Fruit fly (Drosophila melanogaster) whole organism, embryonic: Measurements from ENCODE around the gene opa.
A peak's percentile ranks its signal among the peaks of the same experiment; 100 is the strongest.

Experiments used
- CG12104 ChIP-seq: fragments of 200-800 bp; sonication (Bioruptor generic); optimal IDR thresholded peaks from 3 replicates; lab custom pipeline; 2016; ENCODE audit warnings: missing biosample characterization, missing genetic modification characterization
- CG1233 ChIP-seq: fragments of 200-800 bp; sonication (Bioruptor generic); optimal IDR thresholded peaks from 4 replicates; lab custom pipeline; 2018; ENCODE audit warnings: missing biosample characterization, mild to moderate bottlenecking, missing genetic modification characterization
- CG13624 ChIP-seq: fragments of 200-800 bp; sonication (Bioruptor generic); optimal IDR thresholded peaks from 2 replicates; lab custom pipeline; 2016; ENCODE audit warnings: missing biosample characterization, missing genetic modification characterization
- CG15696 ChIP-seq: fragments of 200-800 bp; sonication (Bioruptor generic); optimal IDR thresholded peaks from 2 replicates; lab custom pipeline; 2019; ENCODE audit warnings: missing biosample characterization, mild to moderate bottlenecking, missing genetic modification characterization, moderate library complexity
- CG17328 ChIP-seq: fragments of 200-800 bp; sonication (Bioruptor generic); IDR thresholded peaks from 2 replicates; pipeline ENCODE4 v1.3.6; 2022; ENCODE audit warnings: missing biosample characterization, missing genetic modification characterization
- CG17612 ChIP-seq: fragments of 200-800 bp; sonication (Bioruptor generic); IDR thresholded peaks from 2 replicates; pipeline ENCODE4 v1.3.6; 2022; ENCODE audit warnings: missing biosample characterization, missing genetic modification characterization
- CG2129 ChIP-seq: fragments of 200-800 bp; sonication (Bioruptor generic); IDR thresholded peaks from 2 replicates; pipeline ENCODE4 v1.3.6; 2022; ENCODE audit warnings: missing biosample characterization, missing genetic modification characterization; ENCODE audit not compliant: partially characterized antibody
- CG30403 ChIP-seq: fragments of 200-800 bp; sonication (Bioruptor generic); optimal IDR thresholded peaks from 3 replicates; lab custom pipeline; 2016; ENCODE audit warnings: missing biosample characterization, missing genetic modification characterization
- CG42726 ChIP-seq: fragments of 200-800 bp; sonication (Bioruptor generic); IDR thresholded peaks from 2 replicates; pipeline ENCODE4 v1.3.6; 2022; ENCODE audit warnings: missing biosample characterization, missing genetic modification characterization; ENCODE audit not compliant: partially characterized antibody
- CG7271 ChIP-seq: fragments of 200-800 bp; sonication (Bioruptor generic); optimal IDR thresholded peaks from 2 replicates; lab custom pipeline; 2018; ENCODE audit warnings: missing biosample characterization, mild to moderate bottlenecking, missing genetic modification characterization, moderate library complexity
- CG7745 ChIP-seq: fragments of 200-800 bp; sonication (Bioruptor generic); optimal IDR thresholded peaks from 2 replicates; lab custom pipeline; 2018; ENCODE audit warnings: missing biosample characterization, mild to moderate bottlenecking, missing genetic modification characterization, moderate library complexity
- CG7963 ChIP-seq: fragments of 200-800 bp; sonication (Bioruptor generic); IDR thresholded peaks from 3 replicates; pipeline ENCODE4 v1.3.6; 2022; ENCODE audit warnings: missing biosample characterization, missing genetic modification characterization; ENCODE audit not compliant: partially characterized antibody
- CG8290 ChIP-seq, 3 experiments: fragments of 200-800 bp; sonication (Bioruptor generic); optimal IDR thresholded peaks; 2 replicates each; lab custom pipeline; 2016 to 2019; ENCODE audit warnings: missing biosample characterization in 3 of 3, missing genetic modification characterization in 3 of 3, mild to moderate bottlenecking in 2 of 3, moderate library complexity in 1 of 3
- CrebB ChIP-seq: fragments of 200-800 bp; sonication (Bioruptor generic); optimal IDR thresholded peaks from 3 replicates; lab custom pipeline; 2018; ENCODE audit warnings: missing biosample characterization, mild to moderate bottlenecking, missing genetic modification characterization
- Deaf1 ChIP-seq: fragments of 200-800 bp; optimal IDR thresholded peaks from 3 replicates; lab custom pipeline; 2019; ENCODE audit warnings: missing biosample characterization, mild to moderate bottlenecking, missing genetic modification characterization, moderate library complexity
- Dp ChIP-seq: fragments of 200-800 bp; sonication (Bioruptor generic); optimal IDR thresholded peaks from 2 replicates; lab custom pipeline; 2018; ENCODE audit warnings: missing biosample characterization, mild to moderate bottlenecking, missing genetic modification characterization, moderate library complexity
- Ets65A ChIP-seq: fragments of 200-800 bp; sonication (Bioruptor generic); peaks from one replicate; lab custom pipeline; 2016; ENCODE audit warnings: missing biosample characterization, missing genetic modification characterization
- Ets97D ChIP-seq: fragments of 200-800 bp; sonication (Bioruptor generic); optimal IDR thresholded peaks from 3 replicates; lab custom pipeline; 2016; ENCODE audit warnings: missing biosample characterization, missing genetic modification characterization
- HLH4C ChIP-seq: fragments of 200-800 bp; sonication (Bioruptor generic); IDR thresholded peaks from 3 replicates; pipeline ENCODE4 v1.3.6; 2022; ENCODE audit warnings: missing biosample characterization, missing genetic modification characterization; ENCODE audit not compliant: partially characterized antibody
- Hey ChIP-seq: fragments of 200-800 bp; sonication (Bioruptor generic); optimal IDR thresholded peaks from 3 replicates; lab custom pipeline; 2018; ENCODE audit warnings: missing biosample characterization, mild to moderate bottlenecking, missing genetic modification characterization
- HmgD ChIP-seq: fragments of 200-800 bp; sonication (Bioruptor generic); optimal IDR thresholded peaks from 3 replicates; lab custom pipeline; 2016; ENCODE audit warnings: missing biosample characterization, missing genetic modification characterization
- Hr39 ChIP-seq: fragments of >200 bp; optimal IDR thresholded peaks from 2 replicates; lab custom pipeline; 2017
- Med ChIP-seq: fragments of 200-800 bp; sonication (Bioruptor generic); peaks from one replicate; lab custom pipeline; 2016; ENCODE audit warnings: missing biosample characterization, missing genetic modification characterization, mild to moderate bottlenecking, inconsistent platforms, moderate library complexity
- Nf-YA ChIP-seq: fragments of 200-800 bp; sonication (Bioruptor generic); IDR thresholded peaks from 2 replicates; pipeline ENCODE4 v1.3.6; 2022; ENCODE audit warnings: missing biosample characterization, missing genetic modification characterization
- Rfx ChIP-seq: fragments of 200-800 bp; sonication (Bioruptor generic); IDR thresholded peaks from 2 replicates; pipeline ENCODE4 v1.3.6; 2022; ENCODE audit warnings: missing biosample characterization, missing genetic modification characterization
- Sry-δ ChIP-seq: fragments of 200-800 bp; sonication (Bioruptor generic); optimal IDR thresholded peaks from 2 replicates; lab custom pipeline; 2016; ENCODE audit warnings: missing biosample characterization, missing genetic modification characterization
- cad ChIP-seq: fragments of >200 bp; optimal IDR thresholded peaks from 2 replicates; lab custom pipeline; 2017; ENCODE audit warnings: missing biosample characterization, missing genetic modification characterization
- chm ChIP-seq: fragments of 200-800 bp; sonication (Bioruptor generic); IDR thresholded peaks from 2 replicates; pipeline ENCODE4 v1.3.6; 2022; ENCODE audit warnings: missing biosample characterization, missing genetic modification characterization
- crol ChIP-seq: fragments of 200-800 bp; sonication (Bioruptor generic); IDR thresholded peaks from 2 replicates; pipeline ENCODE4 v1.3.6; 2022; ENCODE audit warnings: missing biosample characterization, missing genetic modification characterization
- fd3F ChIP-seq: fragments of 200-800 bp; sonication (Bioruptor generic); optimal IDR thresholded peaks from 2 replicates; lab custom pipeline; 2018; ENCODE audit warnings: missing biosample characterization, mild to moderate bottlenecking, missing genetic modification characterization, moderate library complexity
- gsb-n ChIP-seq: fragments of 200-800 bp; sonication (Bioruptor generic); optimal IDR thresholded peaks from 3 replicates; lab custom pipeline; 2018; ENCODE audit warnings: missing biosample characterization, mild to moderate bottlenecking, missing genetic modification characterization
- ham ChIP-seq: fragments of 200-800 bp; sonication (Bioruptor generic); IDR thresholded peaks from 2 replicates; pipeline ENCODE4 v1.3.6; 2022; ENCODE audit warnings: missing biosample characterization, missing genetic modification characterization
- lilli ChIP-seq: fragments of 200-800 bp; sonication (Bioruptor generic); optimal IDR thresholded peaks from 3 replicates; lab custom pipeline; 2016; ENCODE audit warnings: missing biosample characterization, missing genetic modification characterization
- lola ChIP-seq, 3 experiments: fragments of >200 bp in 2 of 3; fragments of 200-800 bp in 1 of 3; sonication (Bioruptor generic) in 1 of 3; optimal IDR thresholded peaks; 2 replicates each; lab custom pipeline; 2017 to 2019; ENCODE audit warnings: missing biosample characterization in 3 of 3, missing genetic modification characterization in 3 of 3, mild to moderate bottlenecking in 1 of 3, moderate library complexity in 1 of 3
- prd ChIP-seq, 3 experiments: fragments of >200 bp in 2 of 3; fragments of 200-800 bp in 1 of 3; sonication (Bioruptor generic) in 1 of 3; optimal IDR thresholded peaks in 2 of 3; IDR thresholded peaks in 1 of 3; 2 replicates in 2 of 3; 3 replicates in 1 of 3; pipeline versions ENCODE4 v1.3.6 to Lab custom; 2017 to 2022; ENCODE audit warnings: missing biosample characterization in 1 of 3, missing genetic modification characterization in 1 of 3
- repo ChIP-seq: fragments of 200-800 bp; sonication (Bioruptor generic); optimal IDR thresholded peaks from 2 replicates; lab custom pipeline; 2016; ENCODE audit warnings: missing biosample characterization, missing genetic modification characterization
- sens ChIP-seq: fragments of 200-800 bp; sonication (Bioruptor generic); peaks from one replicate; lab custom pipeline; 2016; ENCODE audit warnings: missing biosample characterization, missing genetic modification characterization
- stc ChIP-seq: fragments of 200-800 bp; sonication (Bioruptor generic); IDR thresholded peaks from 2 replicates; pipeline ENCODE4 v1.3.6; 2022; ENCODE audit warnings: missing biosample characterization, missing genetic modification characterization
- tll ChIP-seq, 2 experiments: fragments of 200-800 bp in 1 of 2; fragments of >200 bp in 1 of 2; sonication (Bioruptor generic) in 1 of 2; optimal IDR thresholded peaks; 2 replicates each; lab custom pipeline; 2017 to 2019; ENCODE audit warnings: missing biosample characterization in 2 of 2, missing genetic modification characterization in 2 of 2, mild to moderate bottlenecking in 1 of 2, moderate library complexity in 1 of 2
- tna ChIP-seq: fragments of 200-800 bp; sonication (Bioruptor generic); IDR thresholded peaks from 2 replicates; pipeline ENCODE4 v1.3.6; 2022; ENCODE audit warnings: missing biosample characterization, missing genetic modification characterization; ENCODE audit not compliant: partially characterized antibody
- twi ChIP-seq: fragments of 200-800 bp; optimal IDR thresholded peaks from 2 replicates; lab custom pipeline; 2019; ENCODE audit warnings: missing biosample characterization, mild to moderate bottlenecking, missing genetic modification characterization, moderate library complexity
- zen ChIP-seq: fragments of 200-800 bp; sonication (Bioruptor generic); optimal IDR thresholded peaks from 3 replicates; lab custom pipeline; 2018; ENCODE audit warnings: missing biosample characterization, mild to moderate bottlenecking, missing genetic modification characterization, moderate library complexity
- zfh1 ChIP-seq: fragments of 200-800 bp; sonication (Bioruptor generic); IDR thresholded peaks from 3 replicates; pipeline ENCODE4 v1.3.6; 2022; ENCODE audit warnings: missing biosample characterization, missing genetic modification characterization

Gene opa

dm6 chr3R:4849035-4849656, 3.5 kb upstream of the opa start (continued):
- no peak for TF ChIP-seq CG12104
- TF ChIP-seq tna (GFP tag; lab: Robert Waterston, UW): no peak

dm6 chr3R:4853504-4853903, 891 bp downstream of the opa start:
- TF ChIP-seq CG17328 (no peak), CG7963 (GFP tag; lab: Robert Waterston, UW) (0 out of 3 replicates have a peak, but pooled peaks have one; percentile 6), CG7745 (no peak), zfh1 (GFP tag; lab: Robert Waterston, UW) (0 out of 3 replicates have a peak, but pooled peaks have one; percentile 35), CG42726 (GFP tag; lab: Robert Waterston, UW) (0 out of 2 replicates have a peak, but pooled peaks have one; percentile 3), sens (GFP tag; lab: Kevin White, UChicago) (peak; percentile 45), CG17612 (GFP tag; lab: Robert Waterston, UW) (no peak), Med (GFP tag; lab: Kevin White, UChicago) (peak; percentile 14), Hr39 (lab: Kevin White, UChicago) (peak; percentile 41), Rfx (GFP tag; lab: Robert Waterston, UW) (0 out of 2 replicates have a peak, but pooled peaks have one; percentile 3), CG2129 (no peak), Ets65A (GFP tag; lab: Kevin White, UChicago) (peak; percentile 91), lilli (GFP tag; lab: Kevin White, UChicago) (no peak)

dm6 chr3R:4854216-4854615, 1.6 kb downstream of the opa start:
- TF ChIP-seq cad: peak; percentile 72
- peak in 1 of 2 experiments; percentile 98 for TF ChIP-seq tll (GFP tag; optimal IDR thresholded peaks at IDR 0.05; lab: Kevin White, UChicago)
- TF ChIP-seq lola (GFP tag; optimal IDR thresholded peaks at IDR 0.05; lab: Kevin White, UChicago): no peak

- no peak for TF ChIP-seq HmgD (GFP tag; lab: Kevin White, UChicago)
- peak; percentile 82 for TF ChIP-seq Ets65A (GFP tag; lab: Kevin White, UChicago)
- TF ChIP-seq Hey (tag; lab: Kevin White, UChicago): peak; percentile 76
- TF ChIP-seq CG8290 (GFP tag; optimal IDR thresholded peaks at IDR 0.05; lab: Kevin White, UChicago): no peak
- TF ChIP-seq CG8290 (tag; optimal IDR thresholded peaks at IDR 0.05; lab: Kevin White, UChicago): no peak
- TF ChIP-seq twi (tag; lab: Kevin White, UChicago): peak; percentile 55
- TF ChIP-seq ham (GFP tag; lab: Robert Waterston, UW): no peak
- TF ChIP-seq CG30403 (GFP tag; lab: Kevin White, UChicago): no peak
- TF ChIP-seq Sry-δ (GFP tag; lab: Kevin White, UChicago): no peak
- TF ChIP-seq HLH4C: no peak
- TF ChIP-seq Nf-YA (GFP tag; lab: Robert Waterston, UW): no peak
- no peak for TF ChIP-seq Deaf1 (tag; lab: Kevin White, UChicago)
- TF ChIP-seq CrebB (tag; lab: Kevin White, UChicago): no peak
- no peak for TF ChIP-seq prd (optimal IDR thresholded peaks at IDR 0.05; lab: Kevin White, UChicago)
- 0 out of 3 replicates have a peak, but pooled peaks have one; percentile 15 for TF ChIP-seq prd (GFP tag; IDR thresholded peaks at IDR 0.05; lab: Robert Waterston, UW)
- TF ChIP-seq CG7271: no peak
These were observed 3.1 kb downstream of the opa start for dm6 chr3R:4855711-4856110.

- TF ChIP-seq fd3F (no peak), CG15696 (tag; lab: Kevin White, UChicago) (no peak), stc (no peak), gsb-n (tag; lab: Kevin White, UChicago) (peak; percentile 7), CG1233 (GFP tag; lab: Kevin White, UChicago) (no peak), CG13624 (GFP tag; lab: Kevin White, UChicago) (no peak), crol (peak; percentile 48; the same call in 1 of the 2 replicates), prd (optimal IDR thresholded peaks at IDR 0.05; lab: Kevin White, UChicago) (no peak), prd (GFP tag; IDR thresholded peaks at IDR 0.05; lab: Robert Waterston, UW) (peak; percentile 91), repo (GFP tag; lab: Kevin White, UChicago) (no peak), chm (GFP tag; lab: Robert Waterston, UW) (no peak), tll (GFP tag; optimal IDR thresholded peaks at IDR 0.05; lab: Kevin White, UChicago) (peak in 1 of 2 experiments; percentile 55), Dp (GFP tag; lab: Kevin White, UChicago) (no peak), Ets97D (no peak), zen (peak; percentile 98), cad (peak; percentile 14)
These were observed 5.4 kb downstream of the opa start for dm6 chr3R:4858018-4858417.
